Worm (Caenorhabditis elegans) whole organism, L1 larva: Measurements from ENCODE around the gene cutl-21.

Source experiments
- C04F5.9 ChIP-seq: sonication (generic microtip); optimal IDR thresholded peaks from 2 replicates; lab custom pipeline; 2016; ENCODE audit warnings: missing genetic modification characterization, missing compliant biosample characterization
- Y116A8C.19 ChIP-seq: sonication (generic microtip); optimal IDR thresholded peaks from 2 replicates; lab custom pipeline; 2016; ENCODE audit warnings: missing compliant biosample characterization, missing genetic modification characterization, borderline replicate concordance
- alr-1 ChIP-seq: fragments of 200-800 bp; sonication (Bioruptor generic); optimal IDR thresholded peaks from 2 replicates; lab custom pipeline; 2018; ENCODE audit warnings: borderline replicate concordance, mild to moderate bottlenecking, missing genetic modification characterization, missing compliant biosample characterization
- ceh-90 ChIP-seq: sonication (generic microtip); optimal IDR thresholded peaks from 2 replicates; lab custom pipeline; 2016; ENCODE audit warnings: missing genetic modification characterization, missing compliant biosample characterization
- dsc-1 ChIP-seq: sonication (generic microtip); optimal IDR thresholded peaks from 2 replicates; lab custom pipeline; 2016; ENCODE audit warnings: mild to moderate bottlenecking, missing genetic modification characterization, missing compliant biosample characterization
- elt-3 ChIP-seq, 6 experiments: fragments of 150-350 bp in 1 of 6; sonication (generic microtip); optimal IDR thresholded peaks; 2 replicates each; lab custom pipeline; 2017 to 2018; ENCODE audit warnings: missing biosample characterization in 6 of 6, missing genetic modification characterization in 6 of 6, inconsistent platforms in 1 of 6
- fkh-8 ChIP-seq: sonication (generic microtip); optimal IDR thresholded peaks from 2 replicates; lab custom pipeline; 2016; ENCODE audit warnings: mild to moderate bottlenecking, missing genetic modification characterization, missing compliant biosample characterization
- grh-1 ChIP-seq: fragments of 200-800 bp; sonication (Bioruptor generic); IDR thresholded peaks from 2 replicates; pipeline ENCODE4 v1.3.6; 2022; ENCODE audit warnings: missing genetic modification reagents, missing genetic modification characterization, missing compliant biosample characterization
- hlh-17 ChIP-seq: fragments of 200-800 bp; sonication (Bioruptor generic); optimal IDR thresholded peaks from 2 replicates; lab custom pipeline; 2018; ENCODE audit warnings: missing genetic modification characterization, mild to moderate bottlenecking, missing compliant biosample characterization, moderate library complexity, borderline replicate concordance
- hlh-4 ChIP-seq: sonication (generic microtip); optimal IDR thresholded peaks from 2 replicates; lab custom pipeline; 2016; ENCODE audit warnings: mild to moderate bottlenecking, missing genetic modification characterization, missing compliant biosample characterization
- jun-1 ChIP-seq: fragments of 150-350 bp; optimal IDR thresholded peaks from 2 replicates; lab custom pipeline; 2014; ENCODE audit warnings: missing biosample characterization, missing genetic modification reagents, missing genetic modification characterization
- lin-14 ChIP-seq: fragments of 200-800 bp; sonication (Bioruptor generic); optimal IDR thresholded peaks from 2 replicates; lab custom pipeline; 2018; ENCODE audit warnings: mild to moderate bottlenecking, missing genetic modification characterization, moderate library complexity, missing compliant biosample characterization
- lin-35 ChIP-seq, 2 experiments: fragments of 150-350 bp; optimal IDR thresholded peaks; 2 replicates each; lab custom pipeline; 2014; ENCODE audit warnings: missing biosample characterization in 2 of 2, missing genetic modification characterization in 2 of 2, missing genetic modification reagents in 2 of 2
- lir-3 ChIP-seq: sonication (generic microtip); optimal IDR thresholded peaks from 2 replicates; lab custom pipeline; 2016; ENCODE audit warnings: mild to moderate bottlenecking, missing genetic modification characterization, moderate library complexity, missing compliant biosample characterization; ENCODE audit not compliant: poor library complexity
- mdl-1 ChIP-seq, 2 experiments: fragments of 150-350 bp; optimal IDR thresholded peaks; 2 replicates each; lab custom pipeline; 2014 to 2017; ENCODE audit warnings: missing biosample characterization in 2 of 2, missing genetic modification characterization in 2 of 2, inconsistent platforms in 1 of 2
- mef-2 ChIP-seq: fragments of 150-350 bp; optimal IDR thresholded peaks from 2 replicates; lab custom pipeline; 2014; ENCODE audit warnings: missing biosample characterization, missing genetic modification characterization
- mep-1 ChIP-seq: fragments of 150-350 bp; optimal IDR thresholded peaks from 2 replicates; lab custom pipeline; 2014; ENCODE audit warnings: missing biosample characterization, missing genetic modification characterization
- nhr-19 ChIP-seq: fragments of 200-800 bp; sonication (Bioruptor generic); conservative IDR thresholded peaks from 2 replicates; pipeline ENCODE4 v1.3.6; 2022; ENCODE audit warnings: missing genetic modification characterization, missing compliant biosample characterization
- nhr-237 ChIP-seq: fragments of 150-350 bp; optimal IDR thresholded peaks from 2 replicates; lab custom pipeline; 2014; ENCODE audit warnings: missing biosample characterization, missing genetic modification characterization
- nhr-28 ChIP-seq: fragments of 150-350 bp; optimal IDR thresholded peaks from 2 replicates; lab custom pipeline; 2014; ENCODE audit warnings: missing biosample characterization, missing genetic modification characterization
- nhr-47 ChIP-seq: sonication (generic microtip); optimal IDR thresholded peaks from 2 replicates; lab custom pipeline; 2016; ENCODE audit warnings: mild to moderate bottlenecking, missing genetic modification characterization, moderate library complexity, missing compliant biosample characterization
- nhr-76 ChIP-seq: sonication (generic microtip); optimal IDR thresholded peaks from 2 replicates; lab custom pipeline; 2017; ENCODE audit warnings: missing biosample characterization, missing genetic modification characterization
- pag-3 ChIP-seq: sonication (generic microtip); optimal IDR thresholded peaks from 2 replicates; lab custom pipeline; 2017; ENCODE audit warnings: missing genetic modification characterization, mild to moderate bottlenecking, missing compliant biosample characterization, antibody characterized with exemption, borderline replicate concordance; ENCODE audit not compliant: insufficient read depth
- pax-3 ChIP-seq: fragments of 200-800 bp; sonication (Bioruptor generic); optimal IDR thresholded peaks from 2 replicates; lab custom pipeline; 2018; ENCODE audit warnings: mild to moderate bottlenecking, missing genetic modification characterization, moderate library complexity, missing compliant biosample characterization
- skn-1 ChIP-seq: fragments of 150-350 bp; optimal IDR thresholded peaks from 2 replicates; lab custom pipeline; 2014; ENCODE audit warnings: missing biosample characterization, missing genetic modification characterization
- snpc-4 ChIP-seq: fragments of 150-350 bp; optimal IDR thresholded peaks from 2 replicates; lab custom pipeline; 2014; ENCODE audit warnings: missing biosample characterization, missing genetic modification characterization
- snu-23 ChIP-seq: sonication (generic microtip); optimal IDR thresholded peaks from 2 replicates; lab custom pipeline; 2016; ENCODE audit warnings: missing genetic modification characterization, missing compliant biosample characterization
- sox-4 ChIP-seq: sonication (generic microtip); optimal IDR thresholded peaks from 2 replicates; lab custom pipeline; 2016; ENCODE audit warnings: missing genetic modification characterization, missing compliant biosample characterization
- sptf-1 ChIP-seq: fragments of 150-350 bp; optimal IDR thresholded peaks from 2 replicates; lab custom pipeline; 2014; ENCODE audit warnings: missing biosample characterization, missing genetic modification characterization
- sup-37 ChIP-seq: fragments of 200-800 bp; sonication (Bioruptor generic); optimal IDR thresholded peaks from 2 replicates; lab custom pipeline; 2018; ENCODE audit warnings: mild to moderate bottlenecking, missing genetic modification characterization, missing compliant biosample characterization
- swsn-7 ChIP-seq: sonication (generic microtip); optimal IDR thresholded peaks from 2 replicates; lab custom pipeline; 2016; ENCODE audit warnings: missing genetic modification characterization, missing compliant biosample characterization
- tlp-1 ChIP-seq: fragments of 150-350 bp; optimal IDR thresholded peaks from 2 replicates; lab custom pipeline; 2014; ENCODE audit warnings: missing biosample characterization, missing genetic modification characterization
- unc-130 ChIP-seq: fragments of 150-350 bp; optimal IDR thresholded peaks from 2 replicates; lab custom pipeline; 2017; ENCODE audit warnings: missing biosample characterization, missing genetic modification characterization, inconsistent platforms
- unc-86 ChIP-seq: sonication (generic microtip); optimal IDR thresholded peaks from 2 replicates; lab custom pipeline; 2016; ENCODE audit warnings: missing genetic modification characterization, missing compliant biosample characterization
- vab-15 ChIP-seq: sonication (generic microtip); optimal IDR thresholded peaks from 2 replicates; lab custom pipeline; 2017; ENCODE audit warnings: missing genotype, mild to moderate bottlenecking, missing genetic modification characterization, missing compliant biosample characterization
- zip-4 ChIP-seq: fragments of 200-800 bp; sonication (Bioruptor generic); optimal IDR thresholded peaks from 2 replicates; lab custom pipeline; 2018; ENCODE audit warnings: mild to moderate bottlenecking, missing genetic modification characterization, moderate library complexity, missing compliant biosample characterization

Gene cutl-21

DNA sequence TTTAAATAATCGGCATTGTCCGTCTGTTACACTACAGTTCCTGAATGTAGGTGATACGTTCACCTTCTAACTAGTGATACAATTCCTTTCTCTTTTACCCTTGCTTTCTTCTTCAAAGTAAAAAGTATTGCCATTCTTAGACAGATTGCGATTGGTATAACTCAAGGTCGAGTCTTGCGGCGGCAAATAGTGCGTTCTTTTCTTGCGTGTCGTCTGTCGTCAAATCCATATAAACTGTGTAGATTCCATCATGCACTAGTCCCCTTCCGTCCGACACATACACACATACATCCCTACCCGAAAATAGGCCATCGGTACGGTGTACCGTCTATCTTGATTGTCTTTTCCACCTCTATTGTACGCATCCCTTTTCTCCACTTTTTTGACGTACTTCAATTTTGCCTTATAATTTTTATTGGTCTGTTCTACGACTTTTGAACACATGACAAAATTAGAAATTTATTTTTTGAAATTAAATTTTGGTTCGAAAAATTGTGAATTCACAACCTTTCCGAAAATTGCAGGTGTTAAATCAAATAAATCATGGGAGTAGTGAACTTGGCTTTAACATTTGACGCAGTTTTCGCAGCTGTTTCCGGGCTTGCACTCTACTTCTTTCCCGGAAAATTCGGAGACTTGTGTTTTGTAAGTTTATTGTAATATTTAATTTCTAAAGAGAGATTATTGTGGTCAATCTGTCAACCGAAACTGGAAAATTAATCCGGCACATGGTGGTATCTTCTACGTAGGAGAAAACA lies 23.7 kb upstream of the cutl-21 start, which contains the start of gene C44C1.1 (continued):
- peak; percentile 89 for TF ChIP-seq hlh-4 (tag; lab: Kevin White, UChicago)
- peak; percentile 47 for TF ChIP-seq mep-1 (tag; lab: Kevin White, UChicago)
- no peak for TF ChIP-seq pax-3 (tag; lab: Kevin White, UChicago)
- TF ChIP-seq sup-37: no peak
- TF ChIP-seq mdl-1 (tag; optimal IDR thresholded peaks at IDR 0.05; lab: Kevin White, UChicago): peak in 1 of 2 experiments; percentile 6
- peak in 5 of 6 experiments; percentile 12 to 51 (median 44) for TF ChIP-seq elt-3 (tag; optimal IDR thresholded peaks at IDR 0.05; lab: Kevin White, UChicago)
- peak; percentile 66 for TF ChIP-seq fkh-8
- peak; percentile 88 for TF ChIP-seq pag-3

DNA sequence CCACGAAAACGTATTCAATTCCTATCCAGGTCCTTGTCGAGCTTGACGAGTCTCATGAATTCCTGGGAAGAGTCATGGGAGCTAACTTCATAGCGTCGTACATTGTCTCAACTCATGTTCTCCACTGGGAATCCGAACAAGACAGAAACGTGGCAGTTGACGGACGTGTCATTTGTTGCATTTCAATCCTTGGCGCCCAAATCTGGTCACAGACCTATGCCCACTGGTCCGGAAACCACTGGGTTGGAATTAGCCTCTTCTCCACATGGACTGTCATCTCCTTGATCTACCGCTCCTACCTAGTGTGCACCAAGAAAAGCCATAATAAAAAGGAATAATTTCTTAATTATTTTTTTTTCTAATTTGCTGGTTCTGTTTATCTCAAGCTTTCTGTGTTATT lies 21.5 kb upstream of the cutl-21 start:
- TF ChIP-seq lin-14 (GFP tag; lab: Kevin White, UChicago): no peak
- no peak for TF ChIP-seq hlh-4 (tag; lab: Kevin White, UChicago)
- no peak for TF ChIP-seq sptf-1 (tag; lab: Kevin White, UChicago)
- no peak for TF ChIP-seq fkh-8
- no peak for TF ChIP-seq lin-35 (GFP tag; optimal IDR thresholded peaks at IDR 0.05; lab: Kevin White, UChicago)
- TF ChIP-seq snu-23 (GFP tag; lab: Kevin White, UChicago): no peak
- no peak for TF ChIP-seq alr-1 (tag; lab: Kevin White, UChicago)
- no peak for TF ChIP-seq nhr-237 (tag; lab: Kevin White, UChicago)
- TF ChIP-seq unc-86 (tag; lab: Kevin White, UChicago): no peak
- no peak for TF ChIP-seq swsn-7 (tag; lab: Kevin White, UChicago)
- no peak for TF ChIP-seq snpc-4 (tag; lab: Kevin White, UChicago)
- TF ChIP-seq nhr-19 (GFP tag; lab: Robert Waterston, UW): no peak
- no peak for TF ChIP-seq grh-1 (GFP tag; lab: Robert Waterston, UW)
- no peak for TF ChIP-seq skn-1 (tag; lab: Kevin White, UChicago)
- TF ChIP-seq mep-1 (tag; lab: Kevin White, UChicago): no peak
- no peak for TF ChIP-seq vab-15 (tag; lab: Kevin White, UChicago)
- no peak for TF ChIP-seq nhr-76 (tag; lab: Kevin White, UChicago)
- TF ChIP-seq hlh-17: no peak

DNA sequence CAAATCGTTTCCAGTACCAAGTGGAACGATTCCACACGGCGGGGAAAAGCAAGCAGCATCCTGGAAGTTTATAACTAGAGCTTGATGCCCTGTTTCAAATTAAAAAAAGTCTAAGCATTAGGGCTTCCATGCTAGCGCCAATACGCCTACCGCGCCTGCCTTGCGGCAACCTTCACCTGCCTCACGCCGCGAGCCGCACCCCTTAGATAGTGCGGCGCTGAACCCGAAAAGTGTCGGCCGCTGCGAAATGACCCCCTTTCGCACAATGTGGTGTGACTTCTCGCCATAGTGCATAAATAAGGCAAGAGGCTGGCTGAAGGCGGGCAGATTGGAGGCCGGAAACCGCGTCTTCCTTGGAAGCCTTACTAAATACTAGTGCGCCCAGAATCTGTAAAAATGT lies 17.7 kb upstream of the cutl-21 start:
- TF ChIP-seq snpc-4 (tag; lab: Kevin White, UChicago) (peak; percentile 80), nhr-47 (tag; lab: Kevin White, UChicago) (peak; percentile 2), mef-2 (no peak), sup-37 (no peak), tlp-1 (tag; lab: Kevin White, UChicago) (no peak), zip-4 (GFP tag; lab: Kevin White, UChicago) (no peak)

DNA sequence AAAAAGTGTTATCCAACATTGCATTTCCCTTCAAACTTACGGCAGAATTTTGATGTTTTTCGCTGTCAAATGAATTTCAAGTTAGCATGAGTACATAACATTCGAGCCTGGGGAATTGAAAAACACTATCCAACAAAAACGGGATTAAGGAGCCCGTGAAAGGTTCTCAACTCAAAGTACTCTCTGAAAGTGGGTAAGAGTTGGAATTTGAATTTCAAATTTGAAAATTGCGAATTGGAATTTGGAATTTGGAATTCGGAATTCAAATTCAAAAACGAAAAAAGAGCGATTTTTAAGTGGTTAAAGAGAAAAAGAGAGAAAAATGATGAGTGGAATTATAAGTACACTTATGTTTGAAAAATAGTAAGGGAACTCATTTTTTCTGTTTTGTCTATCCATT lies 12.9 kb upstream of the cutl-21 start, which contains the start of the genes C09E10.3 and dgk-1:
Gene C09E10.3, minus strand, starts transcription at position 101 of the 400 bp plus-strand sequence.
Gene dgk-1, minus strand, starts transcription at position 183 of the 400 bp plus-strand sequence.
- TF ChIP-seq dsc-1 (no peak), lir-3 (no peak), lin-14 (GFP tag; lab: Kevin White, UChicago) (no peak), ceh-90 (no peak), Y116A8C.19 (no peak), snpc-4 (tag; lab: Kevin White, UChicago) (no peak), sox-4 (tag; lab: Kevin White, UChicago) (no peak), jun-1 (tag; lab: Kevin White, UChicago) (no peak), unc-130 (tag; lab: Kevin White, UChicago) (no peak), C04F5.9 (tag; lab: Kevin White, UChicago) (no peak), nhr-28 (no peak)
